Fruit fly (Drosophila melanogaster) whole organism, pupa: ENCODE measurements around the gene CG34043.

Source experiments
- CG13204 ChIP-seq: fragments of 200-800 bp; sonication (Bioruptor generic); optimal IDR thresholded peaks from 2 replicates; lab custom pipeline; 2018; ENCODE audit warnings: missing biosample characterization, mild to moderate bottlenecking, missing genetic modification characterization, moderate library complexity
- CG32121 ChIP-seq: fragments of 200-800 bp; sonication (Bioruptor generic); IDR thresholded peaks from 2 replicates; pipeline ENCODE4 v1.3.6; 2022; ENCODE audit warnings: missing biosample characterization, missing genetic modification characterization
- CG34367 ChIP-seq: fragments of 200-800 bp; sonication (Bioruptor generic); optimal IDR thresholded peaks from 2 replicates; lab custom pipeline; 2018; ENCODE audit warnings: missing biosample characterization, mild to moderate bottlenecking, missing genetic modification characterization
- CG8301 ChIP-seq: fragments of 200-800 bp; sonication (Bioruptor generic); optimal IDR thresholded peaks from 2 replicates; lab custom pipeline; 2018; ENCODE audit warnings: missing biosample characterization, mild to moderate bottlenecking, missing genetic modification characterization
- CG9948 ChIP-seq: fragments of 200-800 bp; sonication (Bioruptor generic); optimal IDR thresholded peaks from 2 replicates; lab custom pipeline; 2018; ENCODE audit warnings: missing biosample characterization, mild to moderate bottlenecking, missing genetic modification characterization, moderate library complexity
- D1 ChIP-seq: fragments of 200-800 bp; sonication (Bioruptor generic); optimal IDR thresholded peaks from 2 replicates; lab custom pipeline; 2018; ENCODE audit warnings: missing biosample characterization, mild to moderate bottlenecking, missing genetic modification characterization, moderate library complexity
- EcR ChIP-seq: fragments of 200-800 bp; sonication (Bioruptor generic); optimal IDR thresholded peaks from 3 replicates; lab custom pipeline; 2019; ENCODE audit warnings: missing biosample characterization, missing genetic modification characterization, mild to moderate bottlenecking, moderate library complexity, missing genetic modification reagents
- Ets98B ChIP-seq: fragments of 200-800 bp; sonication (Bioruptor generic); IDR thresholded peaks from 2 replicates; pipeline ENCODE4 v1.3.6; 2022; ENCODE audit warnings: missing biosample characterization, missing genetic modification characterization
- Snoo ChIP-seq: fragments of 200-800 bp; sonication (Bioruptor generic); optimal IDR thresholded peaks from 3 replicates; lab custom pipeline; 2017; ENCODE audit warnings: missing biosample characterization, mild to moderate bottlenecking, missing genetic modification characterization, inconsistent platforms
- fd96Ca ChIP-seq: fragments of 200-800 bp; sonication (Bioruptor generic); IDR thresholded peaks from 3 replicates; pipeline ENCODE4 v1.3.6; 2022; ENCODE audit warnings: missing biosample characterization, missing genetic modification characterization
- gl ChIP-seq: fragments of 200-800 bp; sonication (Bioruptor generic); optimal IDR thresholded peaks from 2 replicates; lab custom pipeline; 2018; ENCODE audit warnings: missing biosample characterization, mild to moderate bottlenecking, missing genetic modification characterization
- rn ChIP-seq: fragments of 200-800 bp; sonication (Bioruptor generic); IDR thresholded peaks from 2 replicates; pipeline ENCODE4 v1.3.6; 2022; ENCODE audit warnings: missing biosample characterization, missing genetic modification characterization

DNA sequence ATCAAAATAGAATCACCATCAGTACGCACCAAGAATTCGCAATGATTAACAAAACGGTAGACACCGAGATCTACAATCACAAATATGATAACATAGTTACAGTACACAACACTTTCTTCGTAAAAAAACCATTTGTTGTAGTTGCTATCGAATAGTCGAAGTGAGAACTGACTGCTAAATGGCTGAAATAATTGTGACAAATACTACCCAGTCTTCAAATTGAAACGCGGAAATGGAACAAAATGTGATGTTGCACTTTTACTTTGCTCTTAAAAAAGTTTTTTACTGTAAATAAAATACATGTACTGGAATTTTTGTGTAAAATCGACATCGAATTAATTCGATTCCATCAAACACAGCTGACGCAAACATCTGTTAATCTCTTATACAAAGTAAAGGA lies 49.2 kb downstream of the CG34043 start, which contains the start of gene ova:
- TF ChIP-seq CG13204 (no peak), D1 (tag; lab: Kevin White, UChicago) (no peak), fd96Ca (GFP tag; lab: Robert Waterston, UW) (no peak), CG32121 (GFP tag; lab: Robert Waterston, UW) (no peak), Snoo (tag; lab: Kevin White, UChicago) (no peak), CG8301 (tag; lab: Kevin White, UChicago) (no peak), EcR (GFP tag; lab: Kevin White, UChicago) (no peak), CG34367 (tag; lab: Kevin White, UChicago) (no peak), CG9948 (tag; lab: Kevin White, UChicago) (no peak), rn (GFP tag; lab: Robert Waterston, UW) (no peak), Ets98B (no peak), gl (tag; lab: Kevin White, UChicago) (no peak)
